Fruit fly (Drosophila melanogaster): ENCODE data around the gene RnrL.

Gene RnrL

DNA sequence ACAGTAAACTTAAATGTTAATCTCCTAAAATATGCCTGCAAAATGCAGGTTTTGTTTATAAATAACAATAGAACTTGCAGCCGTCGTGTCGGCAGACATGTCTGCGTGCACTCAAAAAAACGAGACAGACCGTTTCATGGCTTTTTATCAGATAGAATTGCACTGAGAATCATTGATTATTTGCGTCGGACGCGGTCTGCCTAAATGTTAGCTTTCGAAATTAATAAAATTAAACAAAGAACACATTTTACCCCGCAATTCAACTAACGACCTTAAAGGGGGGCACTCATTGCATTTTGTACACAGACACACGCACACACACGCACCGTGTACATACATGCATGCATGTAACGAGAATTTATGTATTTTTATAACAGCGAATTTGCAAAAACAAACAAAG is 50.9 kb downstream of the RnrL start:
- no peak for TF ChIP-seq noc (tag; optimal IDR thresholded peaks at IDR 0.05)

DNA sequence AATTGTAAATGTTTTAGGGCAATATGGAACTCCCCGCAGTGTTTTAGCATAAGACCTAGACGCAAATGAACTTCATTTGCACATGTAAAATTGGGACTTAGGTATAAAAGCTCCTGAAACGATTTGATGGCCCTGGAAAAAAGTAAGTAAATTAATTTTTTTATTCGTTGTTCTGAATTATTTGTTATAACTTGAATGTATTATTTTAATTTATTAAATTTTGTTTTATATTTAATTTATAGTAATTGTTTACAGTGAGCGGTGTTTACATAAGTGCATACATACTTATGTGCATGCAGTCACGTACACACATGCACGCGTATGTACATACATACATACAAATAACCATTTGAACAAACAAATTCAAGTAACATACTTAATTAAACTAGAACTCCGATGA is 51.3 kb downstream of the RnrL start:
- TF ChIP-seq noc (tag; optimal IDR thresholded peaks at IDR 0.05): no peak

All from whole organism, larva.